Fruit fly (Drosophila melanogaster): ENCODE measurements around the gene dos.

Gene dos

dm6 chr3L:2634929-2635799 is 46.0 kb downstream of the dos start (continued):
- peak; percentile 69 for TF ChIP-seq sr (GFP tag; IDR thresholded peaks at IDR 0.05)
- no peak for TF ChIP-seq lov (optimal IDR thresholded peaks at IDR 0.05)
- peak; percentile 93 for TF ChIP-seq lov (GFP tag; IDR thresholded peaks at IDR 0.05)
- TF ChIP-seq gcm2 (GFP tag; optimal IDR thresholded peaks at IDR 0.05): peak; percentile 81
- TF ChIP-seq CG5953 (GFP tag; IDR thresholded peaks at IDR 0.05): peak; percentile 63; the same call in 1 of the 2 replicates
- TF ChIP-seq CG17802 (tag; optimal IDR thresholded peaks at IDR 0.05): peak; percentile 54
- TF ChIP-seq sob (GFP tag; IDR thresholded peaks at IDR 0.05): peak; percentile 86
- TF ChIP-seq CG32772 (GFP tag; IDR thresholded peaks at IDR 0.05): peak; percentile 56; the same call in 1 of the 2 replicates
- peak; percentile 95 for TF ChIP-seq caup (GFP tag; optimal IDR thresholded peaks at IDR 0.05; ENCODE audit: severe bottlenecking)
- peak; percentile 64 for TF ChIP-seq Ptx1 (GFP tag; IDR thresholded peaks at IDR 0.05)
- TF ChIP-seq CG13296 (GFP tag; optimal IDR thresholded peaks at IDR 0.05): peak; percentile 93
- no peak for TF ChIP-seq Lhr (GFP tag; optimal IDR thresholded peaks at IDR 0.05)
- peak; percentile 77 for TF ChIP-seq E2f1 (GFP tag; IDR thresholded peaks at IDR 0.05)
- TF ChIP-seq Hand (GFP tag; optimal IDR thresholded peaks at IDR 0.05): peak; percentile 87
- peak; percentile 65 for TF ChIP-seq Xrp1 (GFP tag; IDR thresholded peaks at IDR 0.05)
- TF ChIP-seq hbn (GFP tag; IDR thresholded peaks at IDR 0.05; ENCODE audit: partially characterized antibody): peak; percentile 55
- TF ChIP-seq gt (GFP tag; IDR thresholded peaks at IDR 0.05): peak; percentile 13; the same call in 1 of the 2 replicates
- no peak for TF ChIP-seq Dip2 (GFP tag; IDR thresholded peaks at IDR 0.05)
- peak; percentile 91 for TF ChIP-seq HHEX (GFP tag; optimal IDR thresholded peaks at IDR 0.05)
- peak; percentile 78 for TF ChIP-seq BEAF-32 (GFP tag; optimal IDR thresholded peaks at IDR 0.05)
- peak; percentile 56 for TF ChIP-seq CG34422 (GFP tag; IDR thresholded peaks at IDR 0.05)
- peak; percentile 67 for TF ChIP-seq HLH54F (GFP tag; optimal IDR thresholded peaks at IDR 0.05)
- peak; percentile 98 for TF ChIP-seq Med (GFP tag)
- peak; percentile 35 to 84 for TF ChIP-seq dpn (GFP tag; optimal IDR thresholded peaks at IDR 0.05)
- peak; percentile 41; the same call in 1 of the 2 replicates for TF ChIP-seq sna (GFP tag; IDR thresholded peaks at IDR 0.05; ENCODE audit: partially characterized antibody)
- TF ChIP-seq dati (GFP tag; IDR thresholded peaks at IDR 0.05): peak; percentile 46; the same call in 1 of the 2 replicates
- peak; percentile 81 for TF ChIP-seq CG13287 (GFP tag; IDR thresholded peaks at IDR 0.05; ENCODE audit: partially characterized antibody)
- peak; percentile 75 for TF ChIP-seq CG8388 (GFP tag; optimal IDR thresholded peaks at IDR 0.05)
- TF ChIP-seq CG17385 (GFP tag; optimal IDR thresholded peaks at IDR 0.05): peak; percentile 94
- 0 out of 2 replicates have a peak, but pooled peaks have one; percentile 31 for TF ChIP-seq Poxn (GFP tag; IDR thresholded peaks at IDR 0.05)
- TF ChIP-seq NFAT (GFP tag; IDR thresholded peaks at IDR 0.05): peak; percentile 85
- peak; percentile 54 for TF ChIP-seq Atf-2 (GFP tag; optimal IDR thresholded peaks at IDR 0.05)
- peak; percentile 46 for TF ChIP-seq CG3838 (GFP tag; optimal IDR thresholded peaks at IDR 0.05)
- peak; percentile 42 for TF ChIP-seq CG1832 (GFP tag; optimal IDR thresholded peaks at IDR 0.05)
- peak; percentile 78 for TF ChIP-seq jumu (GFP tag; optimal IDR thresholded peaks at IDR 0.05)
- peak; percentile 50 for TF ChIP-seq CG7786 (GFP tag; optimal IDR thresholded peaks at IDR 0.05)
- TF ChIP-seq Hsf (GFP tag; optimal IDR thresholded peaks at IDR 0.05): peak; percentile 83
- peak; percentile 98 for TF ChIP-seq Ets97D (GFP tag; optimal IDR thresholded peaks at IDR 0.05)
- TF ChIP-seq cas (GFP tag; IDR thresholded peaks at IDR 0.05): peak; percentile 74; the same call in 1 of the 2 replicates
- TF ChIP-seq CG32767 (GFP tag; IDR thresholded peaks at IDR 0.05): peak; percentile 85
- peak; percentile 87 for TF ChIP-seq Hey (tag; optimal IDR thresholded peaks at IDR 0.05)
- peak; percentile 96 for TF ChIP-seq YL-1 (GFP tag; optimal IDR thresholded peaks at IDR 0.05)
- TF ChIP-seq Hmr (GFP tag; optimal IDR thresholded peaks at IDR 0.05): peak; percentile 92
- peak; percentile 67 for TF ChIP-seq CG3995 (GFP tag; optimal IDR thresholded peaks at IDR 0.05)
- TF ChIP-seq CG15269 (tag; optimal IDR thresholded peaks at IDR 0.05): peak; percentile 74
- peak; percentile 58 for TF ChIP-seq CG3065 (GFP tag; optimal IDR thresholded peaks at IDR 0.05)
- peak; percentile 89 for TF ChIP-seq crol (GFP tag; IDR thresholded peaks at IDR 0.05)
- peak; percentile 74 for TF ChIP-seq CG31365 (tag; optimal IDR thresholded peaks at IDR 0.05)
